Worm (Caenorhabditis elegans) whole organism, early embryonic: ENCODE measurements around the gene gpcp-2.

Source experiments
- ama-1 ChIP-seq: fragments of 150-350 bp; optimal IDR thresholded peaks from 2 replicates; lab custom pipeline; 2014
- flt-1 ChIP-seq: fragments of 200-800 bp; sonication (Bioruptor generic); IDR thresholded peaks from 2 replicates; pipeline ENCODE4 v1.3.6; 2022; ENCODE audit warnings: missing genetic modification characterization, missing compliant biosample characterization
- pes-1 ChIP-seq: fragments of 200-800 bp; sonication (Bioruptor generic); IDR thresholded peaks from 2 replicates; pipeline ENCODE4 v1.3.6; 2022; ENCODE audit warnings: missing genetic modification reagents, missing genetic modification characterization, missing compliant biosample characterization
- sea-1 ChIP-seq: fragments of 200-800 bp; sonication (Bioruptor generic); conservative IDR thresholded peaks from 2 replicates; pipeline ENCODE4 v1.3.6; 2022; ENCODE audit warnings: missing genetic modification characterization, missing compliant biosample characterization

ce11 chrII:8071801-8072544 is 1.2 kb downstream of the gpcp-2 start:
- TF ChIP-seq ama-1 (lab: Kevin White, UChicago) (no peak), sea-1 (no peak), flt-1 (no peak), pes-1 (GFP tag; lab: Robert Waterston, UW) (no peak)
